Worm (Caenorhabditis elegans): ENCODE data around the gene W05B10.6.

The W05B10.6 gene

ce11 chrV:12637764-12638502, 20.1 kb downstream of the W05B10.6 start:
- peak; percentile 16 for TF ChIP-seq nhr-23 (tag; optimal IDR thresholded peaks at IDR 0.05)
- peak; percentile 40 for TF ChIP-seq pha-4 (tag; optimal IDR thresholded peaks at IDR 0.05)
- TF ChIP-seq nhr-25 (tag; optimal IDR thresholded peaks at IDR 0.05): no peak
- TF ChIP-seq hmg-11 (tag; optimal IDR thresholded peaks at IDR 0.05): no peak
- TF ChIP-seq pqm-1 (tag; optimal IDR thresholded peaks at IDR 0.05): peak; percentile 72
- TF ChIP-seq elt-2 (tag; optimal IDR thresholded peaks at IDR 0.05): peak; percentile 92
- no peak for TF ChIP-seq zag-1 (tag; optimal IDR thresholded peaks at IDR 0.05)
- TF ChIP-seq ceh-82 (tag; optimal IDR thresholded peaks at IDR 0.05): no peak
- TF ChIP-seq nhr-43 (tag; optimal IDR thresholded peaks at IDR 0.05; ENCODE audit: poor library complexity, severe bottlenecking): peak; percentile 54

ce11 chrV:12637238-12637690, 20.8 kb downstream of the W05B10.6 start, which contains the start of gene F56H9.2:
TSS of gene F56H9.2 (plus strand) at chrV:12637663.
- TF ChIP-seq mdl-1 (tag; optimal IDR thresholded peaks at IDR 0.05) (peak; percentile 72), elt-1 (tag; optimal IDR thresholded peaks at IDR 0.05) (peak; percentile 19), snpc-4 (tag; optimal IDR thresholded peaks at IDR 0.05) (no peak), nfya-1 (tag; optimal IDR thresholded peaks at IDR 0.05; ENCODE audit: insufficient read depth) (peak; percentile 64), pha-4 (tag; optimal IDR thresholded peaks at IDR 0.05) (peak; percentile 90), pqm-1 (tag; optimal IDR thresholded peaks at IDR 0.05) (peak; percentile 71), nhr-12 (tag; optimal IDR thresholded peaks at IDR 0.05) (no peak), hmg-11 (tag; optimal IDR thresholded peaks at IDR 0.05) (no peak), ceh-28 (tag; optimal IDR thresholded peaks at IDR 0.05) (peak; percentile 61), fos-1 (tag; optimal IDR thresholded peaks at IDR 0.05) (no peak), eor-1 (tag; optimal IDR thresholded peaks at IDR 0.05) (no peak), fkh-10 (GFP tag; optimal IDR thresholded peaks at IDR 0.05) (no peak), lin-15B (tag; optimal IDR thresholded peaks at IDR 0.05) (no peak), nhr-77 (tag; optimal IDR thresholded peaks at IDR 0.05) (no peak), lin-39 (tag; optimal IDR thresholded peaks at IDR 0.05) (no peak), ama-1 (optimal IDR thresholded peaks at IDR 0.05) (peak; percentile 8), daf-12 (tag; optimal IDR thresholded peaks at IDR 0.05) (no peak), mml-1 (tag; optimal IDR thresholded peaks at IDR 0.05) (peak; percentile 96), ceh-82 (tag; optimal IDR thresholded peaks at IDR 0.05) (no peak), egl-27 (tag; optimal IDR thresholded peaks at IDR 0.05) (peak; percentile 74), ZK546.5 (tag; optimal IDR thresholded peaks at IDR 0.05) (no peak), nhr-237 (tag; optimal IDR thresholded peaks at IDR 0.05) (no peak), elt-3 (tag; optimal IDR thresholded peaks at IDR 0.05) (no peak), skn-1 (tag; optimal IDR thresholded peaks at IDR 0.05) (no peak), ztf-4 (tag; optimal IDR thresholded peaks at IDR 0.05) (no peak), aly-2 (tag; optimal IDR thresholded peaks at IDR 0.05) (no peak), jun-1 (tag; optimal IDR thresholded peaks at IDR 0.05) (peak; percentile 62), nhr-11 (tag; optimal IDR thresholded peaks at IDR 0.05) (no peak), nhr-76 (tag; optimal IDR thresholded peaks at IDR 0.05) (no peak), nhr-43 (tag; optimal IDR thresholded peaks at IDR 0.05; ENCODE audit: poor library complexity, severe bottlenecking) (peak; percentile 89), unc-62 (GFP tag; optimal IDR thresholded peaks at IDR 0.05) (no peak), nhr-23 (tag; optimal IDR thresholded peaks at IDR 0.05) (peak; percentile 71), ceh-16 (tag; optimal IDR thresholded peaks at IDR 0.05) (no peak), nhr-28 (tag; optimal IDR thresholded peaks at IDR 0.05) (no peak), elt-2 (tag; optimal IDR thresholded peaks at IDR 0.05) (peak; percentile 85), nhr-67 (tag; optimal IDR thresholded peaks at IDR 0.05) (no peak), zag-1 (tag; optimal IDR thresholded peaks at IDR 0.05) (no peak), nhr-25 (tag; optimal IDR thresholded peaks at IDR 0.05) (peak; percentile 93), fkh-2 (tag; optimal IDR thresholded peaks at IDR 0.05) (no peak), tbx-2 (tag; optimal IDR thresholded peaks at IDR 0.05) (peak; percentile 11), sea-2 (GFP tag; optimal IDR thresholded peaks at IDR 0.05) (no peak), egl-5 (tag; optimal IDR thresholded peaks at IDR 0.05) (no peak), ceh-9 (tag; optimal IDR thresholded peaks at IDR 0.05) (no peak), ztf-11 (tag; optimal IDR thresholded peaks at IDR 0.05) (no peak), unc-39 (tag; optimal IDR thresholded peaks at IDR 0.05) (no peak), lsy-12 (tag; optimal IDR thresholded peaks at IDR 0.05) (no peak), R02D3.7 (tag; optimal IDR thresholded peaks at IDR 0.05) (peak; percentile 27)
